Worm (Caenorhabditis elegans): ENCODE results near the gene epac-1.

DNA sequence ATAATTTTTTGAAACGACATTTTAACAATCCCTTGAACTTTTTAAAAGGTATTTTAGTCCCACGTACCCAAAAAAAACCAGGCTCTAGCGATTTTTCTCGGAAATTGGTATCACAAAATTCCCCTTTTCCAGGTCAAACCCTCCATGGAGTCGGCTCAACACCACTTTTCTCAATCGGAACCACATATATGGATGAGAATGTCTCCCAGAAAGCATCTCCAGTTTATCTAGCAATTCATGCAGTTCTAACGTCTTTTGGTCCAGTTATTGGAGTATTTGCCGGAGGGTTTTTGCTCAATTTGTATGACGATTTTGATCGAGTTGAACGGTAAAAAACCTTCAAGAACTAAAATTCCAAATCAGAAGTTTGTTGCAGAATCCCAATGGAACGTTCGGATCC, 51.1 kb downstream of the epac-1 start:
- TF ChIP-seq elt-3 (tag; optimal IDR thresholded peaks at IDR 0.05) (no peak), nhr-25 (tag; optimal IDR thresholded peaks at IDR 0.05) (no peak), pha-4 (tag; optimal IDR thresholded peaks at IDR 0.05) (no peak), mdl-1 (tag; optimal IDR thresholded peaks at IDR 0.05) (no peak), ama-1 (optimal IDR thresholded peaks at IDR 0.05) (no peak), egl-27 (tag; optimal IDR thresholded peaks at IDR 0.05) (no peak)
